Fruit fly (Drosophila melanogaster) whole organism, embryonic: Measurements from ENCODE around the gene retm.

Experiments
- Aef1 ChIP-seq: fragments of 200-800 bp; sonication (Bioruptor generic); IDR thresholded peaks from 3 replicates; pipeline ENCODE4 v1.3.6; 2022; ENCODE audit warnings: missing biosample characterization, missing genetic modification characterization
- CG10462 ChIP-seq: fragments of 200-800 bp; sonication (Bioruptor generic); optimal IDR thresholded peaks from 2 replicates; lab custom pipeline; 2016; ENCODE audit warnings: missing biosample characterization, missing genetic modification characterization
- CG10959 ChIP-seq: fragments of 200-800 bp; sonication (Bioruptor generic); IDR thresholded peaks from 2 replicates; pipeline ENCODE4 v1.3.6; 2022; ENCODE audit warnings: missing biosample characterization, missing genetic modification characterization
- CG1233 ChIP-seq: fragments of 200-800 bp; sonication (Bioruptor generic); optimal IDR thresholded peaks from 4 replicates; lab custom pipeline; 2018; ENCODE audit warnings: missing biosample characterization, mild to moderate bottlenecking, missing genetic modification characterization
- CG12942 ChIP-seq: fragments of 200-800 bp; sonication (Bioruptor generic); optimal IDR thresholded peaks from 3 replicates; lab custom pipeline; 2016; ENCODE audit warnings: missing biosample characterization, missing genetic modification characterization
- CG14014 ChIP-seq: fragments of 200-800 bp; sonication (Bioruptor generic); IDR thresholded peaks from 2 replicates; pipeline ENCODE4 v1.3.6; 2022; ENCODE audit warnings: missing biosample characterization, missing genetic modification characterization
- CG14710 ChIP-seq: fragments of 200-800 bp; sonication (Bioruptor generic); optimal IDR thresholded peaks from 3 replicates; lab custom pipeline; 2019; ENCODE audit warnings: missing biosample characterization, mild to moderate bottlenecking, missing genetic modification characterization, moderate library complexity
- CG15073 ChIP-seq: fragments of 200-800 bp; sonication (Bioruptor generic); optimal IDR thresholded peaks from 2 replicates; lab custom pipeline; 2016; ENCODE audit warnings: missing biosample characterization, missing genetic modification characterization
- CG17186 ChIP-seq: fragments of 200-800 bp; sonication (Bioruptor generic); optimal IDR thresholded peaks from 3 replicates; lab custom pipeline; 2017; ENCODE audit warnings: missing biosample characterization, missing genetic modification reagents, missing genetic modification characterization
- CG17568 ChIP-seq: fragments of 200-800 bp; sonication (Bioruptor generic); optimal IDR thresholded peaks from 2 replicates; lab custom pipeline; 2018; ENCODE audit warnings: missing biosample characterization, mild to moderate bottlenecking, missing genetic modification characterization, moderate library complexity
- CG17612 ChIP-seq: fragments of 200-800 bp; sonication (Bioruptor generic); IDR thresholded peaks from 2 replicates; pipeline ENCODE4 v1.3.6; 2022; ENCODE audit warnings: missing biosample characterization, missing genetic modification characterization
- CG18764 ChIP-seq: fragments of 200-800 bp; sonication (Bioruptor generic); optimal IDR thresholded peaks from 3 replicates; lab custom pipeline; 2016; ENCODE audit warnings: missing biosample characterization, missing genetic modification characterization
- CG30020 ChIP-seq: fragments of 200-800 bp; optimal IDR thresholded peaks from 2 replicates; lab custom pipeline; 2019; ENCODE audit warnings: missing biosample characterization, mild to moderate bottlenecking, missing genetic modification characterization, moderate library complexity
- CG30403 ChIP-seq: fragments of 200-800 bp; sonication (Bioruptor generic); optimal IDR thresholded peaks from 3 replicates; lab custom pipeline; 2016; ENCODE audit warnings: missing biosample characterization, missing genetic modification characterization
- CG3726 ChIP-seq: fragments of 200-800 bp; sonication (Bioruptor generic); IDR thresholded peaks from 3 replicates; pipeline ENCODE4, ENCODE4 v1.3.6; 2022; ENCODE audit warnings: missing biosample characterization, missing genetic modification characterization
- CG4424 ChIP-seq: fragments of 200-800 bp; sonication (Bioruptor generic); optimal IDR thresholded peaks from 3 replicates; lab custom pipeline; 2016; ENCODE audit warnings: missing biosample characterization, missing genetic modification characterization
- CG6689 ChIP-seq: fragments of 200-800 bp; sonication (Bioruptor generic); IDR thresholded peaks from 2 replicates; pipeline ENCODE4 v1.3.6; 2022; ENCODE audit warnings: missing biosample characterization, missing genetic modification characterization
- CG9932 ChIP-seq: fragments of 200-800 bp; sonication (Bioruptor generic); IDR thresholded peaks from 2 replicates; pipeline ENCODE4 v1.3.6; 2022; ENCODE audit warnings: missing biosample characterization, missing genetic modification characterization
- CrebB ChIP-seq: fragments of 200-800 bp; sonication (Bioruptor generic); optimal IDR thresholded peaks from 3 replicates; lab custom pipeline; 2018; ENCODE audit warnings: missing biosample characterization, mild to moderate bottlenecking, missing genetic modification characterization
- Deaf1 ChIP-seq: fragments of 200-800 bp; optimal IDR thresholded peaks from 3 replicates; lab custom pipeline; 2019; ENCODE audit warnings: missing biosample characterization, mild to moderate bottlenecking, missing genetic modification characterization, moderate library complexity
- Dll ChIP-seq: fragments of 200-800 bp; sonication (Bioruptor generic); IDR thresholded peaks from 4 replicates; pipeline ENCODE4 v1.3.6; 2022; ENCODE audit warnings: missing biosample characterization, missing genetic modification characterization; ENCODE audit not compliant: partially characterized antibody
- Drgx ChIP-seq: fragments of 200-800 bp; sonication (Bioruptor generic); IDR thresholded peaks from 2 replicates; pipeline ENCODE4 v1.3.6; 2022; ENCODE audit warnings: missing biosample characterization, missing genetic modification characterization
- E2f1 ChIP-seq: fragments of 200-800 bp; sonication (Bioruptor generic); IDR thresholded peaks from 2 replicates; pipeline ENCODE4 v1.3.6; 2022; ENCODE audit warnings: missing biosample characterization, missing genetic modification characterization
- HmgZ ChIP-seq: fragments of 200-800 bp; sonication (Bioruptor generic); optimal IDR thresholded peaks from 2 replicates; lab custom pipeline; 2018; ENCODE audit warnings: missing biosample characterization, mild to moderate bottlenecking, missing genetic modification characterization
- Hmx ChIP-seq: fragments of 200-800 bp; sonication (Bioruptor generic); optimal IDR thresholded peaks from 2 replicates; lab custom pipeline; 2016; ENCODE audit warnings: missing biosample characterization, missing genetic modification characterization
- Hsf ChIP-seq: fragments of 200-800 bp; sonication (Bioruptor generic); optimal IDR thresholded peaks from 3 replicates; lab custom pipeline; 2016; ENCODE audit warnings: missing biosample characterization, missing genetic modification characterization
- MTF-1 ChIP-seq: fragments of 200-800 bp; sonication (Bioruptor generic); optimal IDR thresholded peaks from 2 replicates; lab custom pipeline; 2018; ENCODE audit warnings: missing biosample characterization, mild to moderate bottlenecking, missing genetic modification characterization, borderline replicate concordance
- Mes4 ChIP-seq: fragments of 200-800 bp; sonication (Bioruptor generic); optimal IDR thresholded peaks from 2 replicates; lab custom pipeline; 2016; ENCODE audit warnings: missing biosample characterization, missing genetic modification characterization
- Myb ChIP-seq: fragments of 200-800 bp; sonication (Bioruptor generic); optimal IDR thresholded peaks from 2 replicates; lab custom pipeline; 2016; ENCODE audit warnings: missing biosample characterization, missing genetic modification characterization
- Neu2 ChIP-seq: fragments of 200-800 bp; sonication (Bioruptor generic); optimal IDR thresholded peaks from 3 replicates; lab custom pipeline; 2016; ENCODE audit warnings: missing biosample characterization, missing genetic modification characterization, borderline replicate concordance
- Optix ChIP-seq: fragments of 200-800 bp; sonication (Bioruptor generic); IDR thresholded peaks from 3 replicates; pipeline ENCODE4 v1.3.6; 2022; ENCODE audit warnings: missing biosample characterization, missing genetic modification characterization
- Sry-β ChIP-seq: fragments of 200-800 bp; sonication (Bioruptor generic); optimal IDR thresholded peaks from 2 replicates; lab custom pipeline; 2018; ENCODE audit warnings: missing biosample characterization, mild to moderate bottlenecking, missing genetic modification characterization, moderate library complexity
- Stat92E ChIP-seq, 3 experiments: fragments of >200 bp in 2 of 3; fragments of 200-800 bp in 1 of 3; sonication (Bioruptor generic) in 1 of 3; optimal IDR thresholded peaks; 2 replicates each; lab custom pipeline; 2017 to 2019; ENCODE audit warnings: missing biosample characterization in 3 of 3, missing genetic modification characterization in 3 of 3, mild to moderate bottlenecking in 1 of 3, moderate library complexity in 1 of 3
- ap ChIP-seq: fragments of 200-800 bp; sonication (Bioruptor generic); IDR thresholded peaks from 2 replicates; pipeline ENCODE4 v1.3.6; 2022; ENCODE audit warnings: missing biosample characterization, missing genetic modification characterization
- bbx ChIP-seq: fragments of 200-800 bp; sonication (Bioruptor generic); IDR thresholded peaks from 2 replicates; pipeline ENCODE4 v1.3.6; 2022; ENCODE audit warnings: missing biosample characterization, missing genetic modification characterization; ENCODE audit not compliant: partially characterized antibody
- bowl ChIP-seq: fragments of 200-800 bp; sonication (Bioruptor generic); IDR thresholded peaks from 2 replicates; pipeline ENCODE4 v1.3.6; 2022; ENCODE audit warnings: missing biosample characterization, missing genetic modification characterization
- btn ChIP-seq: fragments of 200-800 bp; sonication (Bioruptor generic); optimal IDR thresholded peaks from 2 replicates; lab custom pipeline; 2016; ENCODE audit warnings: missing biosample characterization, missing genetic modification characterization
- cg ChIP-seq: fragments of 200-800 bp; sonication (Bioruptor generic); optimal IDR thresholded peaks from 3 replicates; lab custom pipeline; 2019; ENCODE audit warnings: missing biosample characterization, mild to moderate bottlenecking, missing genetic modification characterization, moderate library complexity
- chinmo ChIP-seq: fragments of 200-800 bp; sonication (Bioruptor generic); IDR thresholded peaks from 4 replicates; pipeline ENCODE4 v1.3.6; 2022; ENCODE audit warnings: missing biosample characterization, missing genetic modification characterization; ENCODE audit not compliant: partially characterized antibody
- crp ChIP-seq, 2 experiments: fragments of 200-800 bp; sonication (Bioruptor generic); optimal IDR thresholded peaks; 2 replicates in 1 of 2; 3 replicates in 1 of 2; lab custom pipeline; 2017; ENCODE audit warnings: missing biosample characterization in 2 of 2, missing genetic modification characterization in 2 of 2, mild to moderate bottlenecking in 1 of 2, moderate library complexity in 1 of 2
- jigr1 ChIP-seq: fragments of 200-800 bp; sonication (Bioruptor generic); IDR thresholded peaks from 3 replicates; pipeline ENCODE4 v1.3.6; 2022; ENCODE audit warnings: missing biosample characterization, missing genetic modification characterization
- kay ChIP-seq: fragments of 200-800 bp; sonication (Bioruptor generic); optimal IDR thresholded peaks from 2 replicates; lab custom pipeline; 2016; ENCODE audit warnings: missing biosample characterization, missing genetic modification characterization
- lbe ChIP-seq: fragments of 200-800 bp; sonication (Bioruptor generic); optimal IDR thresholded peaks from 2 replicates; lab custom pipeline; 2016; ENCODE audit warnings: missing biosample characterization, mild to moderate bottlenecking, missing genetic modification characterization
- lilli ChIP-seq: fragments of 200-800 bp; sonication (Bioruptor generic); optimal IDR thresholded peaks from 3 replicates; lab custom pipeline; 2016; ENCODE audit warnings: missing biosample characterization, missing genetic modification characterization
- otp ChIP-seq: fragments of 200-800 bp; sonication (Bioruptor generic); IDR thresholded peaks from 3 replicates; pipeline ENCODE4, ENCODE4 v1.3.6; 2022; ENCODE audit warnings: missing biosample characterization, missing genetic modification characterization
- p53 ChIP-seq: fragments of 200-800 bp; sonication (Bioruptor generic); optimal IDR thresholded peaks from 2 replicates; lab custom pipeline; 2016; ENCODE audit warnings: missing biosample characterization, missing genetic modification characterization
- pita ChIP-seq: fragments of 200-800 bp; sonication (Bioruptor generic); optimal IDR thresholded peaks from 2 replicates; lab custom pipeline; 2017; ENCODE audit warnings: missing biosample characterization, mild to moderate bottlenecking, missing genetic modification characterization
- ro ChIP-seq: fragments of 200-800 bp; sonication (Bioruptor generic); IDR thresholded peaks from 2 replicates; pipeline ENCODE4 v1.3.6; 2022; ENCODE audit warnings: missing biosample characterization, missing genetic modification characterization
- seq ChIP-seq: fragments of 200-800 bp; sonication (Bioruptor generic); IDR thresholded peaks from 2 replicates; pipeline ENCODE4 v1.3.6; 2022; ENCODE audit warnings: missing biosample characterization, missing genetic modification characterization
- stwl ChIP-seq: fragments of 200-800 bp; sonication (Bioruptor generic); optimal IDR thresholded peaks from 3 replicates; lab custom pipeline; 2018; ENCODE audit warnings: missing biosample characterization, mild to moderate bottlenecking, missing genetic modification characterization, moderate library complexity
- wek ChIP-seq: fragments of 200-800 bp; sonication (Bioruptor generic); optimal IDR thresholded peaks from 3 replicates; lab custom pipeline; 2018; ENCODE audit warnings: missing biosample characterization, mild to moderate bottlenecking, missing genetic modification characterization, moderate library complexity

The retm gene

DNA sequence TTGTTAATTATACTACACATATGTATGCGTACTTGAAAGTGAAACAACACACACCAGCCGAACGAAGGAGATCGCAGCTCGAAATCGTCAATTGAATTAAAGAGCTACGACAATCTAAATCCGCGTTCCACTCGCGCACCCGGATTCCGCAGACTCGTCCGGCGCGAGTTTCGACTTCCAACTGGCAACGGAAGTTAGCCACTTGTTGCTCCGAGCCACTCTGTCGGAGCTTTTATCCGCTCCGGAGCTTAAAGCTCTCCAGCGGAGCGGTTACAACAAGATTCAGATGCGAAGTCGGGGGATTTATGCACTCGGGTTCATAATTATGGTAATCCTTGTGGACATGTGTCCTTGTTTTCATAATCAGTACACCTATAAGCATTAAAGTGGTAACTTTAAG is 9.8 kb upstream of the retm start, which contains the start of gene Rchy1 (continued):
- TF ChIP-seq Mes4 (GFP tag; lab: Kevin White, UChicago) (no peak), CG30403 (GFP tag; lab: Kevin White, UChicago) (no peak), ro (no peak), crp (GFP tag; optimal IDR thresholded peaks at IDR 0.05; lab: Kevin White, UChicago) (no peak), CG17186 (GFP tag; lab: Kevin White, UChicago) (no peak), Neu2 (GFP tag; lab: Kevin White, UChicago) (no peak), CG6689 (GFP tag; lab: Robert Waterston, UW) (no peak), CG18764 (GFP tag; lab: Kevin White, UChicago) (no peak), CG10462 (GFP tag; lab: Kevin White, UChicago) (no peak), Myb (no peak), pita (GFP tag; lab: Kevin White, UChicago) (no peak), CG4424 (no peak), Aef1 (GFP tag; lab: Robert Waterston, UW) (no peak), CG17612 (no peak), jigr1 (no peak), E2f1 (GFP tag; lab: Robert Waterston, UW) (no peak), btn (no peak), CG10959 (GFP tag; lab: Robert Waterston, UW) (no peak), stwl (tag; lab: Kevin White, UChicago) (no peak), CG14014 (peak; percentile 12; the same call in 1 of the 2 replicates), Optix (GFP tag; lab: Robert Waterston, UW) (no peak), CG14710 (tag; lab: Kevin White, UChicago) (no peak), wek (GFP tag; lab: Kevin White, UChicago) (peak; percentile 49), Hsf (no peak), CG30020 (tag; lab: Kevin White, UChicago) (no peak), Dll (no peak), CG15073 (GFP tag; lab: Kevin White, UChicago) (no peak), HmgZ (tag; lab: Kevin White, UChicago) (peak; percentile 40), CG1233 (GFP tag; lab: Kevin White, UChicago) (peak; percentile 9), CrebB (tag; lab: Kevin White, UChicago) (no peak), bbx (GFP tag; lab: Robert Waterston, UW) (peak; percentile 36; the same call in 1 of the 2 replicates), otp (GFP tag; lab: Robert Waterston, UW) (peak; percentile 48; the same call in 1 of the 3 replicates), Deaf1 (tag; lab: Kevin White, UChicago) (peak; percentile 79), CG9932 (GFP tag; lab: Robert Waterston, UW) (no peak), Stat92E (GFP tag; optimal IDR thresholded peaks at IDR 0.05; lab: Kevin White, UChicago) (no peak), MTF-1 (GFP tag; lab: Kevin White, UChicago) (peak; percentile 32), kay (GFP tag; lab: Kevin White, UChicago) (no peak)

- TF ChIP-seq CG17568 (GFP tag; lab: Kevin White, UChicago): no peak
- no peak for TF ChIP-seq CG12942 (GFP tag; lab: Kevin White, UChicago)
- 0 out of 4 replicates have a peak, but pooled peaks have one; percentile 59 for TF ChIP-seq chinmo (GFP tag; lab: Robert Waterston, UW)
- TF ChIP-seq seq: no peak
- TF ChIP-seq cg (GFP tag; lab: Kevin White, UChicago): no peak
- TF ChIP-seq Hmx: no peak
- peak; percentile 32 for TF ChIP-seq lbe (GFP tag; lab: Kevin White, UChicago)
- TF ChIP-seq Drgx (GFP tag; lab: Robert Waterston, UW): no peak
- TF ChIP-seq p53 (GFP tag; lab: Kevin White, UChicago): peak; percentile 76
- no peak for TF ChIP-seq CG3726 (GFP tag; lab: Robert Waterston, UW)
- TF ChIP-seq bowl (GFP tag; lab: Robert Waterston, UW): no peak
- TF ChIP-seq Sry-β (GFP tag; lab: Kevin White, UChicago): no peak
- no peak for TF ChIP-seq CG9932 (GFP tag; lab: Robert Waterston, UW)
- TF ChIP-seq ap (GFP tag; lab: Robert Waterston, UW): no peak
- no peak for TF ChIP-seq lilli (GFP tag; lab: Kevin White, UChicago)
Observed at dm6 chr2L:6464780-6465179, 9.1 kb upstream of the retm start.
